Worm (Caenorhabditis elegans): ENCODE data around the gene T10D4.6.

The T10D4.6 gene

DNA sequence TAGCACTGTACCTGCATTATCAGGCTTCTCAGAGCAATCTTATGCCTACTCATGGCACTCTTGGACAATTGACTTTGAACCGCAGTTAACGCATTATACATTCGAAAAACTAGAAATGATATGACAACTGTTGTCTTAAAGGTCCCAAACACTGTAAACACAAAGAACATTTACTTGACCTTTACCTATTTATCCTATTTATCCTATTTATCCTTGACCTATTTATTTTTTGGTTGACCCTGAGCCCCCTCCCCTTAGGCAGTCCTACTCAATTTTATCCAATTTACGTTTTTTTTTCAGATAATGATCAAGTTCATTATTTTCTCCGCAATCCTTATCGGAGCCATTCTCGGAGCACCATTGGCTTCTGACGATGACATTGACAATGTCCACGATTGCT lies 32.5 kb downstream of the T10D4.6 start, which contains the start of the genes T10D4.14 and T10D4.19:
T10D4.14 (minus strand) TSS at position 101 of the 400 bp plus-strand sequence.
T10D4.19 (plus strand) TSS at position 304 of the 400 bp plus-strand sequence.
- TF ChIP-seq C16A3.4 (tag; optimal IDR thresholded peaks at IDR 0.05): no peak
- TF ChIP-seq nhr-19 (GFP tag; conservative IDR thresholded peaks at IDR 0.05): no peak
- no peak for TF ChIP-seq lin-13 (GFP tag; optimal IDR thresholded peaks at IDR 0.05)
- no peak for TF ChIP-seq pqm-1 (tag; optimal IDR thresholded peaks at IDR 0.05)
- TF ChIP-seq unc-30 (tag; optimal IDR thresholded peaks at IDR 0.05): no peak
- TF ChIP-seq dsc-1 (tag; optimal IDR thresholded peaks at IDR 0.05): no peak
- TF ChIP-seq unc-130 (tag; optimal IDR thresholded peaks at IDR 0.05): no peak

ce11 chrII:3154383-3154782 lies 35.3 kb downstream of the T10D4.6 start, which contains the start of gene sri-32:
Gene sri-32, minus strand, starts transcription at chrII:3154483.
- TF ChIP-seq nhr-90 (tag; optimal IDR thresholded peaks at IDR 0.05; ENCODE audit: poor library complexity): no peak
- TF ChIP-seq mef-2 (tag; optimal IDR thresholded peaks at IDR 0.05): no peak
- no peak for TF ChIP-seq pag-3 (tag; optimal IDR thresholded peaks at IDR 0.05; ENCODE audit: borderline replicate concordance, insufficient read depth)
- TF ChIP-seq nhr-19 (GFP tag; conservative IDR thresholded peaks at IDR 0.05): no peak
- TF ChIP-seq unc-62 (GFP tag; optimal IDR thresholded peaks at IDR 0.05): no peak
- TF ChIP-seq snpc-4 (tag; optimal IDR thresholded peaks at IDR 0.05): no peak
- no peak for TF ChIP-seq C34B4.2 (tag; optimal IDR thresholded peaks at IDR 0.05)
- TF ChIP-seq lir-3 (tag; optimal IDR thresholded peaks at IDR 0.05; ENCODE audit: poor library complexity): no peak
- TF ChIP-seq C16A3.4 (tag; optimal IDR thresholded peaks at IDR 0.05): no peak
- TF ChIP-seq mep-1 (tag; optimal IDR thresholded peaks at IDR 0.05): no peak
- no peak for TF ChIP-seq sox-4 (tag; optimal IDR thresholded peaks at IDR 0.05)
- no peak for TF ChIP-seq C04F5.9 (tag; optimal IDR thresholded peaks at IDR 0.05)
- TF ChIP-seq unc-130 (tag; optimal IDR thresholded peaks at IDR 0.05): no peak
- no peak for TF ChIP-seq lin-13 (GFP tag; optimal IDR thresholded peaks at IDR 0.05)
- TF ChIP-seq ceh-63 (GFP tag; optimal IDR thresholded peaks at IDR 0.05): no peak
- TF ChIP-seq swsn-7 (tag; optimal IDR thresholded peaks at IDR 0.05): no peak
- TF ChIP-seq nhr-71 (tag; optimal IDR thresholded peaks at IDR 0.05): no peak
- TF ChIP-seq nhr-11 (tag; optimal IDR thresholded peaks at IDR 0.05): no peak

- TF ChIP-seq fkh-8 (tag; optimal IDR thresholded peaks at IDR 0.05) (peak; percentile 57), unc-130 (tag; optimal IDR thresholded peaks at IDR 0.05) (no peak)
Observed at ce11 chrII:3156749-3157148, 37.6 kb downstream of the T10D4.6 start, which contains the start of gene sri-33. Gene sri-33, minus strand, starts transcription at chrII:3156849.

- no peak for TF ChIP-seq Y116A8C.19 (tag; optimal IDR thresholded peaks at IDR 0.05; ENCODE audit: borderline replicate concordance)
- TF ChIP-seq elt-2 (tag; optimal IDR thresholded peaks at IDR 0.05): no peak
- TF ChIP-seq vab-15 (tag; optimal IDR thresholded peaks at IDR 0.05): no peak
- TF ChIP-seq hlh-4 (tag; optimal IDR thresholded peaks at IDR 0.05): no peak
- no peak for TF ChIP-seq nhr-19 (GFP tag; conservative IDR thresholded peaks at IDR 0.05)
- TF ChIP-seq lsy-2 (tag; optimal IDR thresholded peaks at IDR 0.05): no peak
- TF ChIP-seq unc-30 (tag; optimal IDR thresholded peaks at IDR 0.05): no peak
Observed at ce11 chrII:3158985-3159384, 39.9 kb downstream of the T10D4.6 start, which contains the start of gene sri-34. Gene sri-34, minus strand, starts transcription at chrII:3159085.

ce11 chrII:3170089-3170488 lies 51.0 kb downstream of the T10D4.6 start, which contains the start of gene fbxc-55:
Gene fbxc-55, minus strand, starts transcription at chrII:3170189.
- no peak for TF ChIP-seq nhr-20 (tag; optimal IDR thresholded peaks at IDR 0.05)
- no peak for TF ChIP-seq fkh-8 (tag; optimal IDR thresholded peaks at IDR 0.05)
- no peak for TF ChIP-seq zag-1 (tag; optimal IDR thresholded peaks at IDR 0.05)
- no peak for TF ChIP-seq unc-130 (tag; optimal IDR thresholded peaks at IDR 0.05)
- TF ChIP-seq tlp-1 (tag; optimal IDR thresholded peaks at IDR 0.05): no peak
- TF ChIP-seq ces-1 (GFP tag; optimal IDR thresholded peaks at IDR 0.05): no peak
- no peak for TF ChIP-seq snpc-4 (tag; optimal IDR thresholded peaks at IDR 0.05)
- TF ChIP-seq nhr-12 (tag; optimal IDR thresholded peaks at IDR 0.05): no peak
- no peak for TF ChIP-seq egl-27 (tag; optimal IDR thresholded peaks at IDR 0.05)
- TF ChIP-seq unc-62 (GFP tag; optimal IDR thresholded peaks at IDR 0.05): no peak
- TF ChIP-seq nhr-90 (tag; optimal IDR thresholded peaks at IDR 0.05; ENCODE audit: poor library complexity): no peak
- TF ChIP-seq aly-2 (tag; optimal IDR thresholded peaks at IDR 0.05): no peak
- TF ChIP-seq efl-1 (optimal IDR thresholded peaks at IDR 0.05): no peak
- no peak for TF ChIP-seq efl-1 (GFP tag; optimal IDR thresholded peaks at IDR 0.05 in 1 of 2)
